Fruit fly (Drosophila melanogaster) whole organism, wandering third instar larva: ENCODE data around the gene GstD8.

Source experiments
- Abd-B ChIP-seq: fragments of >200 bp; optimal IDR thresholded peaks from 2 replicates; lab custom pipeline; 2017; ENCODE audit warnings: missing biosample characterization, missing genetic modification characterization
- CG32264 ChIP-seq: fragments of 200-800 bp; sonication (Bioruptor generic); optimal IDR thresholded peaks from 2 replicates; lab custom pipeline; 2016; ENCODE audit warnings: missing biosample characterization, missing genetic modification characterization
- CG9705 ChIP-seq: fragments of 200-800 bp; sonication (Bioruptor generic); optimal IDR thresholded peaks from 2 replicates; lab custom pipeline; 2018; ENCODE audit warnings: missing biosample characterization, mild to moderate bottlenecking, missing genetic modification characterization
- CrebA ChIP-seq: fragments of 200-800 bp; sonication (Bioruptor generic); optimal IDR thresholded peaks from 2 replicates; lab custom pipeline; 2016; ENCODE audit warnings: missing biosample characterization, mild to moderate bottlenecking, missing genetic modification characterization, borderline replicate concordance
- Dfd ChIP-seq: fragments of >200 bp; optimal IDR thresholded peaks from 2 replicates; lab custom pipeline; 2017; ENCODE audit warnings: missing biosample characterization, missing genetic modification characterization
- Dif ChIP-seq: fragments of 200-275, 200-300 bp; sonication (Bioruptor generic); optimal IDR thresholded peaks from 2 replicates; lab custom pipeline; 2018; ENCODE audit warnings: missing biosample characterization, missing genetic modification characterization; ENCODE audit not compliant: partially characterized antibody
- GATAd ChIP-seq: sonication (Bioruptor generic); optimal IDR thresholded peaks from 2 replicates; lab custom pipeline; 2016; ENCODE audit warnings: missing biosample characterization, missing genetic modification characterization
- HLH106 ChIP-seq: fragments of 200-800 bp; optimal IDR thresholded peaks from 3 replicates; lab custom pipeline; 2019; ENCODE audit warnings: missing biosample characterization, mild to moderate bottlenecking, missing genetic modification characterization, moderate library complexity
- Hr78 ChIP-seq: fragments of >200 bp; optimal IDR thresholded peaks from 2 replicates; lab custom pipeline; 2017; ENCODE audit warnings: missing biosample characterization, missing genetic modification characterization
- Hr83 ChIP-seq: fragments of 200-300 bp; sonication (Bioruptor generic); optimal IDR thresholded peaks from 2 replicates; lab custom pipeline; 2016; ENCODE audit warnings: missing biosample characterization, mild to moderate bottlenecking, missing genetic modification characterization, moderate library complexity; ENCODE audit not compliant: poor library complexity, severe bottlenecking
- Jra ChIP-seq: sonication (Bioruptor generic); optimal IDR thresholded peaks from 2 replicates; lab custom pipeline; 2016; ENCODE audit warnings: missing biosample characterization, missing genetic modification characterization
- Mio ChIP-seq: sonication (Bioruptor generic); optimal IDR thresholded peaks from 2 replicates; lab custom pipeline; 2016; ENCODE audit warnings: missing biosample characterization, missing genetic modification characterization
- Myc ChIP-seq: fragments of >200 bp; optimal IDR thresholded peaks from 2 replicates; lab custom pipeline; 2017
- N ChIP-seq: fragments of >200 bp; optimal IDR thresholded peaks from 2 replicates; lab custom pipeline; 2018; ENCODE audit warnings: missing biosample characterization, missing external identifiers, missing genetic modification characterization
- Rel ChIP-seq, 2 experiments: fragments of 200-800 bp; sonication (Bioruptor generic) in 1 of 2; optimal IDR thresholded peaks; 2 replicates in 1 of 2; 3 replicates in 1 of 2; lab custom pipeline; 2016 to 2019; ENCODE audit warnings: mild to moderate bottlenecking in 2 of 2, missing biosample characterization in 2 of 2, missing genetic modification characterization in 2 of 2, moderate library complexity in 1 of 2
- Vsx2 ChIP-seq: fragments of 200-300, 225-300 bp; sonication (Bioruptor generic); optimal IDR thresholded peaks from 2 replicates; lab custom pipeline; 2018; ENCODE audit warnings: missing biosample characterization, missing genetic modification characterization; ENCODE audit not compliant: partially characterized antibody
- brk ChIP-seq: fragments of 200-800 bp; sonication (Bioruptor generic); optimal IDR thresholded peaks from 2 replicates; lab custom pipeline; 2016; ENCODE audit warnings: missing biosample characterization, mild to moderate bottlenecking, missing genetic modification characterization
- dl ChIP-seq, 2 experiments: fragments of 175-275, 200-275 bp in 1 of 2; fragments of 200-275 bp in 1 of 2; sonication (Bioruptor generic); optimal IDR thresholded peaks; lab custom pipeline; 2018; ENCODE audit warnings: mild to moderate bottlenecking in 2 of 2, missing biosample characterization in 2 of 2, missing genetic modification characterization in 2 of 2, moderate library complexity in 2 of 2; ENCODE audit not compliant: partially characterized antibody in 2 of 2, insufficient read depth in 1 of 2
- dmrt93B ChIP-seq: fragments of 200-800 bp; sonication (Bioruptor generic); optimal IDR thresholded peaks from 2 replicates; lab custom pipeline; 2018; ENCODE audit warnings: missing biosample characterization, mild to moderate bottlenecking, missing genetic modification characterization
- dsf ChIP-seq: sonication (Bioruptor generic); optimal IDR thresholded peaks from 2 replicates; lab custom pipeline; 2016; ENCODE audit warnings: missing biosample characterization, missing genetic modification characterization, borderline replicate concordance
- ey ChIP-seq: fragments of 200-800 bp; sonication (Bioruptor generic); optimal IDR thresholded peaks from 2 replicates; lab custom pipeline; 2016; ENCODE audit warnings: missing biosample characterization, missing genetic modification characterization
- fru ChIP-seq: fragments of 200-800 bp; sonication (Bioruptor generic); optimal IDR thresholded peaks from 3 replicates; lab custom pipeline; 2016; ENCODE audit warnings: missing biosample characterization, mild to moderate bottlenecking, missing genetic modification characterization
- h ChIP-seq: fragments of 200-800 bp; sonication (Bioruptor generic); optimal IDR thresholded peaks from 3 replicates; lab custom pipeline; 2016; ENCODE audit warnings: missing biosample characterization, mild to moderate bottlenecking, missing genetic modification characterization
- jim ChIP-seq: fragments of 175-275, 200-325 bp; sonication (Bioruptor generic); optimal IDR thresholded peaks from 2 replicates; lab custom pipeline; 2016; ENCODE audit warnings: missing biosample characterization, mild to moderate bottlenecking, missing genetic modification characterization
- lola ChIP-seq: fragments of >200 bp; optimal IDR thresholded peaks from 2 replicates; lab custom pipeline; 2017; ENCODE audit warnings: missing biosample characterization, missing genetic modification characterization
- psq ChIP-seq: fragments of 200-800 bp; sonication (Bioruptor generic); optimal IDR thresholded peaks from 3 replicates; lab custom pipeline; 2017; ENCODE audit warnings: missing biosample characterization, mild to moderate bottlenecking, missing genetic modification characterization, moderate library complexity
- rgr ChIP-seq: fragments of 200-800 bp; sonication (Bioruptor generic); optimal IDR thresholded peaks from 3 replicates; lab custom pipeline; 2016; ENCODE audit warnings: missing biosample characterization, mild to moderate bottlenecking, missing genetic modification characterization
- sv ChIP-seq: fragments of 200-800 bp; sonication (Bioruptor generic); optimal IDR thresholded peaks from 3 replicates; lab custom pipeline; 2016; ENCODE audit warnings: missing biosample characterization, missing genetic modification characterization
- tai ChIP-seq: sonication (Bioruptor generic); optimal IDR thresholded peaks from 2 replicates; lab custom pipeline; 2016; ENCODE audit warnings: missing biosample characterization, missing genetic modification characterization
- usp ChIP-seq: fragments of >200 bp; optimal IDR thresholded peaks from 2 replicates; lab custom pipeline; 2017; ENCODE audit warnings: missing biosample characterization, missing genetic modification characterization
- woc ChIP-seq: sonication (Bioruptor generic); optimal IDR thresholded peaks from 2 replicates; lab custom pipeline; 2016; ENCODE audit warnings: missing biosample characterization, mild to moderate bottlenecking, missing genetic modification characterization

The GstD8 gene

dm6 chr3R:12369793-12370642 is 9.8 kb upstream of the GstD8 start:
- peak; percentile 25 for TF ChIP-seq CG32264 (GFP tag; lab: Kevin White, UChicago)
- TF ChIP-seq Abd-B: no peak
- TF ChIP-seq CG9705 (GFP tag; lab: Kevin White, UChicago): peak; percentile 39
- TF ChIP-seq fru (GFP tag; lab: Kevin White, UChicago): peak; percentile 6
- no peak for TF ChIP-seq Vsx2 (GFP tag; lab: Kevin White, UChicago)
- TF ChIP-seq woc (GFP tag; lab: Kevin White, UChicago): peak; percentile 27
- peak; percentile 1 for TF ChIP-seq CrebA

- TF ChIP-seq tai: no peak
- TF ChIP-seq Abd-B: no peak
- TF ChIP-seq N (GFP tag; lab: Kevin White, UChicago): no peak
- peak; percentile 63 for TF ChIP-seq Dif
- TF ChIP-seq CrebA: peak; percentile 55
- no peak for TF ChIP-seq Dfd (GFP tag; lab: Kevin White, UChicago)
- no peak for TF ChIP-seq Hr83 (GFP tag; lab: Kevin White, UChicago)
- peak; percentile 49 for TF ChIP-seq Vsx2 (GFP tag; lab: Kevin White, UChicago)
- TF ChIP-seq Hr78 (GFP tag; lab: Kevin White, UChicago): no peak
- peak in 1 of 2 experiments; percentile 49 for TF ChIP-seq dl (GFP tag; optimal IDR thresholded peaks at IDR 0.05; lab: Kevin White, UChicago; ENCODE audit: insufficient read depth in 1 of 2, partially characterized antibody in 2 of 2)
- TF ChIP-seq Jra (GFP tag; lab: Kevin White, UChicago): no peak
- TF ChIP-seq Rel (GFP tag; optimal IDR thresholded peaks at IDR 0.05; lab: Kevin White, UChicago): peak; percentile 20
- no peak for TF ChIP-seq Rel (tag; optimal IDR thresholded peaks at IDR 0.05; lab: Kevin White, UChicago)
- TF ChIP-seq fru (GFP tag; lab: Kevin White, UChicago): no peak
- TF ChIP-seq Myc (lab: Kevin White, UChicago): no peak
- no peak for TF ChIP-seq ey
- peak; percentile 44 for TF ChIP-seq woc (GFP tag; lab: Kevin White, UChicago)
- no peak for TF ChIP-seq GATAd (GFP tag; lab: Kevin White, UChicago)
- TF ChIP-seq CG9705 (GFP tag; lab: Kevin White, UChicago): no peak
- TF ChIP-seq rgr: no peak
- no peak for TF ChIP-seq brk (GFP tag; lab: Kevin White, UChicago)
- no peak for TF ChIP-seq jim (GFP tag; lab: Kevin White, UChicago)
- TF ChIP-seq dsf (GFP tag; lab: Kevin White, UChicago): no peak
- no peak for TF ChIP-seq Mio (GFP tag; lab: Kevin White, UChicago)
- TF ChIP-seq, all 38 proteins: peak for 6
Measured at dm6 chr3R:12370643-12370995, 9.2 kb upstream of the GstD8 start.

DNA sequence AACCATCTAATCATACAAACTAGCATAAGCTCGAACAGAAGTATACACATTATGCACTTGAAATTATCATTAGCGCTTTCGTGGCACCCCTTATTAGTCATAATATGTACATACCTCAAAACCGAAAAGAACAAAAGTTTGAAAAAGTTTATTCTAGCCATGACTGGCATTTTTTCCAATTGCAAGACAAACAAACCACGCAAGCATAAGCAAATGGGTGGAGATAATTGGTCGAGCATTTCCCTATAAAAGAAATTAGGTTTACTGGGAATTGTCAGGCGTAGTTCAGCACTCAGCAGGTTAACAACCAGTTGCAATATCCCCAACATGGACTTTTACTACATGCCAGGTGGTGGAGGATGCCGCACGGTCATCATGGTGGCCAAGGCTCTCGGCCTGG is 8.1 kb upstream of the GstD8 start, which contains the start of gene GstD2:
Gene GstD2 (plus strand): TSS at position 301 of the 400 bp plus-strand sequence.
- TF ChIP-seq dmrt93B (no peak), dsf (GFP tag; lab: Kevin White, UChicago) (no peak), h (GFP tag; lab: Kevin White, UChicago) (no peak)

DNA sequence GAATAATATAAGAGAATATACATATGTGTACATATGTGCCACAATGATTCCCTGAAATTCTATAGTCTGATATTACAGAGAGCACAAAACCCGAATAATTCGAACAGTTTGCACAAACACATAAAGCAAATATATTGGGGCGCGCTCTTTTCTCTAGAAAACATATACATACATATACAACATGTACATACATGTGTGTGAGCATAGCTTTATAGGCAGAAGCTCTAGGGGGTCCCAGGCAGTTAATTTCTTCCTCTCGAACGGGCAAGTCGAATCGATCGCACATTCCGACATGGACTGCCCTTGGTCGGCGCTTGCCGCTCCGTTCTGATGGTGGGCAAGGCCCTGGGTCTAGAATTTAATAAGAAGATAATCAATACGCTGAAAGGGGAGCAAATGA is 7.0 kb upstream of the GstD8 start, which contains the start of gene GstD3:
Gene GstD3 (plus strand): TSS at position 269 of the 400 bp plus-strand sequence.
- TF ChIP-seq usp (GFP tag; lab: Kevin White, UChicago) (no peak), Myc (lab: Kevin White, UChicago) (no peak), Dfd (GFP tag; lab: Kevin White, UChicago) (no peak), tai (no peak), Jra (GFP tag; lab: Kevin White, UChicago) (no peak), Rel (GFP tag; optimal IDR thresholded peaks at IDR 0.05; lab: Kevin White, UChicago) (no peak), Rel (tag; optimal IDR thresholded peaks at IDR 0.05; lab: Kevin White, UChicago) (no peak), CrebA (no peak), Hr83 (GFP tag; lab: Kevin White, UChicago) (no peak), GATAd (GFP tag; lab: Kevin White, UChicago) (no peak), lola (GFP tag; lab: Kevin White, UChicago) (no peak), Hr78 (GFP tag; lab: Kevin White, UChicago) (no peak), rgr (no peak), HLH106 (tag; lab: Kevin White, UChicago) (no peak), psq (GFP tag; lab: Kevin White, UChicago) (no peak), sv (GFP tag; lab: Kevin White, UChicago) (no peak)
